Fruit fly (Drosophila melanogaster) whole organism, wandering third instar larva: ENCODE results near the gene gNacalpha.

Experiments used
- Abd-B ChIP-seq: fragments of >200 bp; optimal IDR thresholded peaks from 2 replicates; lab custom pipeline; 2017; ENCODE audit warnings: missing biosample characterization, missing genetic modification characterization
- HLH106 ChIP-seq: fragments of 200-800 bp; optimal IDR thresholded peaks from 3 replicates; lab custom pipeline; 2019; ENCODE audit warnings: missing biosample characterization, mild to moderate bottlenecking, missing genetic modification characterization, moderate library complexity
- Hr78 ChIP-seq: fragments of >200 bp; optimal IDR thresholded peaks from 2 replicates; lab custom pipeline; 2017; ENCODE audit warnings: missing biosample characterization, missing genetic modification characterization
- ey ChIP-seq: fragments of 200-800 bp; sonication (Bioruptor generic); optimal IDR thresholded peaks from 2 replicates; lab custom pipeline; 2016; ENCODE audit warnings: missing biosample characterization, missing genetic modification characterization
- pan ChIP-seq: fragments of >200 bp; optimal IDR thresholded peaks from 2 replicates; lab custom pipeline; 2017
- sv ChIP-seq: fragments of 200-800 bp; sonication (Bioruptor generic); optimal IDR thresholded peaks from 3 replicates; lab custom pipeline; 2016; ENCODE audit warnings: missing biosample characterization, missing genetic modification characterization
- tai ChIP-seq: sonication (Bioruptor generic); optimal IDR thresholded peaks from 2 replicates; lab custom pipeline; 2016; ENCODE audit warnings: missing biosample characterization, missing genetic modification characterization
- woc ChIP-seq: sonication (Bioruptor generic); optimal IDR thresholded peaks from 2 replicates; lab custom pipeline; 2016; ENCODE audit warnings: missing biosample characterization, mild to moderate bottlenecking, missing genetic modification characterization

DNA sequence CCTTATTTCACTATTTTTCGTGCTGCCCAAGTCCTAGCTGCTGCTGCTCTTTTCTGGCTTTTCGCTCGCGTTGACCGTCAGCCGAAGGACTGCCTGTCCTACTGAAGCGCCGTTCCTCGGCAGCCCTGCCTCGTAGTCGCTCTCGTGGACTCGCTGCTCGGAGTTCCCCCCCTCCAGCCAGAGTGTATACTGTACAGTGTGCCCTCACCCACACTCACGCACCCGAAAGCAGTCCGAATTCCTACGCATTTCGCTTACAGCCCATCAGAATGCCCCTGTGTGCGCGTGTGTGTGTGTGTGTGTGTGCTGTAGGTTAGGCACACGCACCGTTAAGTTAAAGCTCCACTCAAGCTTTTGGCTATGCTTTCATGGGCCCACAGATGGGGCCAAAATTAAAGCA is 10.9 kb downstream of the gNacalpha start, which contains the start of gene IA-2:
- TF ChIP-seq tai (GFP tag; lab: Kevin White, UChicago) (no peak), sv (no peak), pan (lab: Kevin White, UChicago) (no peak), Hr78 (GFP tag; lab: Kevin White, UChicago) (no peak), ey (GFP tag; lab: Kevin White, UChicago) (no peak), HLH106 (tag; lab: Kevin White, UChicago) (no peak), woc (GFP tag; lab: Kevin White, UChicago) (no peak), Abd-B (no peak)
